Fruit fly (Drosophila melanogaster) S2 (cell line): ENCODE results near the gene Dh44.

Experiments used
- CG8478 ChIP-seq: fragments of >200 bp; optimal IDR thresholded peaks from 2 replicates; lab custom pipeline; 2018
- CTCF ChIP-seq, 2 experiments: fragments of >200 bp; optimal IDR thresholded peaks; 2 replicates each; lab custom pipeline; 2018

dm6 chr3R:9640313-9640712 lies 2.3 kb downstream of the Dh44 start:
- no peak for TF ChIP-seq CTCF (optimal IDR thresholded peaks at IDR 0.05; lab: Kevin White, UChicago)
- no peak for TF ChIP-seq CG8478 (lab: Kevin White, UChicago)
